Worm (Caenorhabditis elegans): ENCODE measurements around the gene lgc-6.

The lgc-6 gene

ce11 chrIV:8299636-8300035, 40.1 kb upstream of the lgc-6 start, which contains the start of gene F35H10.6:
Gene F35H10.6 (plus strand): TSS chrIV:8299936.
- TF ChIP-seq syd-9 (tag; optimal IDR thresholded peaks at IDR 0.05) (no peak), pax-1 (tag; optimal IDR thresholded peaks at IDR 0.05) (no peak), F13H6.1 (tag; optimal IDR thresholded peaks at IDR 0.05) (no peak), lim-6 (tag; optimal IDR thresholded peaks at IDR 0.05) (no peak), ttx-3 (tag; optimal IDR thresholded peaks at IDR 0.05) (no peak), ceh-45 (GFP tag; IDR thresholded peaks at IDR 0.05) (no peak), hlh-13 (GFP tag; optimal IDR thresholded peaks at IDR 0.05) (no peak), lin-11 (tag; optimal IDR thresholded peaks at IDR 0.05) (no peak), ceh-2 (tag; optimal IDR thresholded peaks at IDR 0.05) (no peak), nfya-1 (tag; optimal IDR thresholded peaks at IDR 0.05) (no peak), tbx-7 (tag; optimal IDR thresholded peaks at IDR 0.05) (no peak)

DNA sequence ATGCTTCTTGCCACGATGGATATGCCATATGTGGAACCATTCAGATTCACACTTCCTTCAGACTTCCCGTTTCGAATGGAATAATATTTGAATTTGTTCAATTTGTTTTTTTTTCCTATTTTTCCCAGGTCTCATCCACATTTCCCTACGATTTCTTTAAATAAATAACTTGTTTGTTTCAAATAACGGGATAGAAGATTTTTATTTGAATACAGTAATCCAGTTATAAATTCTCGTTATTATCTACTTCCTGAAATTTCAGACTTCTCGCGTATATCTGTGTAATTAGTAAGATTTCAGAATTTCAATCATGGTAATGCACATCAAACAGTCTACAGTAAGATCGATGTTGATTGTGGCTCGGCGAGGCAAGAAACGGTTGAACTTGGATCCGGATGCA, 39.3 kb upstream of the lgc-6 start, which contains the start of gene F35H10.5:
F35H10.5 (plus strand) TSS at position 301 of the 400 bp plus-strand sequence.
- TF ChIP-seq mec-3 (tag; optimal IDR thresholded peaks at IDR 0.05; ENCODE audit: borderline replicate concordance) (no peak), nhr-232 (tag; optimal IDR thresholded peaks at IDR 0.05) (no peak), pqm-1 (tag; optimal IDR thresholded peaks at IDR 0.05) (no peak), pha-4 (tag; optimal IDR thresholded peaks at IDR 0.05) (no peak), syd-9 (tag; optimal IDR thresholded peaks at IDR 0.05) (no peak), pha-2 (tag; optimal IDR thresholded peaks at IDR 0.05) (no peak), unc-42 (tag; optimal IDR thresholded peaks at IDR 0.05) (no peak), lim-6 (tag; optimal IDR thresholded peaks at IDR 0.05) (no peak), hlh-8 (tag; optimal IDR thresholded peaks at IDR 0.05) (no peak), dmd-4 (tag; optimal IDR thresholded peaks at IDR 0.05; ENCODE audit: borderline replicate concordance) (no peak), madf-2 (tag; optimal IDR thresholded peaks at IDR 0.05) (no peak), sox-4 (tag; optimal IDR thresholded peaks at IDR 0.05) (no peak), fax-1 (tag; optimal IDR thresholded peaks at IDR 0.05) (no peak), ceh-48 (tag; optimal IDR thresholded peaks at IDR 0.05) (no peak), fkh-10 (GFP tag; optimal IDR thresholded peaks at IDR 0.05) (no peak)

DNA sequence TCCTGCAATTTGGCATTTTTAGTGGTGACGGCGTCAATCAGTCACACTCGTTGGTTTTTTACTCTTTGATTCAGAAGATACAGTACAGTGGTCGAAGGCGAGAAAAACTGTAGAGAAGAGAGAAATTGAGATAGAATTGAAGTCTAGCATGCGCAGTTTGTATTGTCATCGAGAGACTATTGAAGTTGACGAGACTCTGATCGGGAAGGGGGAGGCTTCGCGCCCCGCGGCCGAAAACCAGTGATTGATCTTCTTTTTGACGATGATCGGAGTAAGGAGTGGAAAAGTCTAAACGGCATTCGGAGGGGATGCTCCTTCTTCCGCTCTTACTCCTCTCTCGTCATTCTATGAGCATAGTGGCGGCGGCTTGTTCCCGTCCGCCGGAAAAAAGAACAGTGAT, 37.8 kb upstream of the lgc-6 start:
- TF ChIP-seq unc-86 (tag; optimal IDR thresholded peaks at IDR 0.05) (no peak), pqm-1 (tag; optimal IDR thresholded peaks at IDR 0.05) (no peak), fkh-10 (GFP tag; optimal IDR thresholded peaks at IDR 0.05) (no peak), madf-2 (tag; optimal IDR thresholded peaks at IDR 0.05) (no peak), pat-9 (tag; optimal IDR thresholded peaks at IDR 0.05) (no peak)

ce11 chrIV:8302648-8303161, 37.0 kb upstream of the lgc-6 start:
- TF ChIP-seq nhr-232 (tag; optimal IDR thresholded peaks at IDR 0.05) (no peak), sox-2 (GFP tag; IDR thresholded peaks at IDR 0.05) (no peak), hlh-13 (GFP tag; optimal IDR thresholded peaks at IDR 0.05) (no peak), nhr-11 (tag; optimal IDR thresholded peaks at IDR 0.05) (no peak), ceh-48 (tag; optimal IDR thresholded peaks at IDR 0.05) (no peak), ceh-31 (tag; optimal IDR thresholded peaks at IDR 0.05) (no peak), ceh-34 (tag; optimal IDR thresholded peaks at IDR 0.05) (no peak), unc-86 (tag; optimal IDR thresholded peaks at IDR 0.05) (no peak), pqm-1 (tag; optimal IDR thresholded peaks at IDR 0.05) (no peak), K02D7.2 (tag; optimal IDR thresholded peaks at IDR 0.05) (no peak), ref-2 (tag; optimal IDR thresholded peaks at IDR 0.05) (no peak), gmeb-2 (tag; optimal IDR thresholded peaks at IDR 0.05) (no peak), sdc-2 (tag; optimal IDR thresholded peaks at IDR 0.05) (no peak), che-1 (tag; optimal IDR thresholded peaks at IDR 0.05) (no peak), C08G9.2 (tag; optimal IDR thresholded peaks at IDR 0.05) (no peak), unc-55 (GFP tag; optimal IDR thresholded peaks at IDR 0.05) (no peak), Y22D7AL.16 (tag; optimal IDR thresholded peaks at IDR 0.05) (no peak)
